Worm (Caenorhabditis elegans) whole organism, L3 larva: Measurements from ENCODE around the gene C53A5.13.

ENCODE experiments used
- fos-1 ChIP-seq: fragments of 150-350 bp; optimal IDR thresholded peaks from 2 replicates; lab custom pipeline; 2014; ENCODE audit warnings: missing biosample characterization, missing genetic modification characterization
- nfya-1 ChIP-seq: sonication (generic microtip); optimal IDR thresholded peaks from 2 replicates; lab custom pipeline; 2017; ENCODE audit warnings: missing genetic modification characterization, mild to moderate bottlenecking, missing compliant biosample characterization, antibody characterized with exemption, moderate library complexity; ENCODE audit not compliant: insufficient read depth
- nhr-12 ChIP-seq: fragments of 150-350 bp; optimal IDR thresholded peaks from 2 replicates; lab custom pipeline; 2014; ENCODE audit warnings: missing biosample characterization, missing genetic modification characterization
- nhr-237 ChIP-seq: fragments of 150-350 bp; optimal IDR thresholded peaks from 2 replicates; lab custom pipeline; 2014; ENCODE audit warnings: missing biosample characterization, missing genetic modification characterization

DNA sequence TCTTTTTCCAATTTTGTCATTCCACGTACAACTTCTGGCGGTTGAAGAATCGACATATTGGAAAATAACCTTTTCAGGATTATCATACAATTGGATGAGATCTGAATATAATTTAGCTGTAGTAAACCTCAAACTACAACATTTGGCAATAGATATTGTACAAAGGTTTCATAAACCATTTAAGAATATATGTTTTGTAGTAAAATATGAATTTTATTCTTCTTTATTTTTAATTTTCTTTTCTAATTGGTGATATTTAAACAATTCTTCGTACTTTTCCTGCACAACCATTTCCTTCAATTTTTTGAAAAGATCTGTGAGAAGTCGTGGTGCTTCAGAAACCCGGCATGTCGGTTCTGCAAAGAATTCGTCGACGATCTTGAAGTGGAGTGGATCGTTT is 25.7 kb upstream of the C53A5.13 start, which contains the start of gene C53A5.17:
- no peak for TF ChIP-seq fos-1 (tag; lab: Kevin White, UChicago)
- TF ChIP-seq nhr-237 (tag; lab: Kevin White, UChicago), result no peak
- TF ChIP-seq nhr-12, result no peak
- TF ChIP-seq nfya-1 (tag; lab: Kevin White, UChicago), result no peak
